Fruit fly (Drosophila melanogaster) whole organism, embryonic: Measurements from ENCODE around the gene CG11674.

Source experiments
- Asciz ChIP-seq: fragments of 200-800 bp; sonication (Bioruptor generic); optimal IDR thresholded peaks from 2 replicates; lab custom pipeline; 2017; ENCODE audit warnings: missing biosample characterization, mild to moderate bottlenecking, missing genetic modification characterization, missing genetic modification reagents
- B-H2 ChIP-seq: fragments of 200-800 bp; sonication (Bioruptor generic); optimal IDR thresholded peaks from 2 replicates; lab custom pipeline; 2018; ENCODE audit warnings: missing biosample characterization, mild to moderate bottlenecking, missing genetic modification characterization
- Bdp1 ChIP-seq: fragments of 200-800 bp; sonication (Bioruptor generic); optimal IDR thresholded peaks from 3 replicates; lab custom pipeline; 2016; ENCODE audit warnings: missing biosample characterization, missing genetic modification characterization
- C15 ChIP-seq: fragments of 200-800 bp; sonication (Bioruptor generic); IDR thresholded peaks from 3 replicates; pipeline ENCODE4 v1.3.6; 2022; ENCODE audit warnings: missing biosample characterization, missing genetic modification characterization
- CG12769 ChIP-seq: fragments of 200-800 bp; sonication (Bioruptor generic); optimal IDR thresholded peaks from 2 replicates; lab custom pipeline; 2019; ENCODE audit warnings: missing biosample characterization, mild to moderate bottlenecking, missing genetic modification characterization, moderate library complexity
- CG13123 ChIP-seq: fragments of 200-800 bp; sonication (Bioruptor generic); optimal IDR thresholded peaks from 2 replicates; lab custom pipeline; 2016; ENCODE audit warnings: missing biosample characterization, missing genetic modification characterization
- CG13287 ChIP-seq: fragments of 200-800 bp; sonication (Bioruptor generic); IDR thresholded peaks from 2 replicates; pipeline ENCODE4 v1.3.6; 2022; ENCODE audit warnings: missing biosample characterization, missing genetic modification characterization; ENCODE audit not compliant: partially characterized antibody
- CG13775 ChIP-seq: fragments of 200-800 bp; sonication (Bioruptor generic); optimal IDR thresholded peaks from 3 replicates; lab custom pipeline; 2017; ENCODE audit warnings: missing biosample characterization, mild to moderate bottlenecking, missing genetic modification characterization
- CG13894 ChIP-seq: fragments of 200-800 bp; sonication (Bioruptor generic); optimal IDR thresholded peaks from 3 replicates; lab custom pipeline; 2018; ENCODE audit warnings: missing biosample characterization, mild to moderate bottlenecking, missing genetic modification characterization, moderate library complexity
- CG14965 ChIP-seq: fragments of 200-800 bp; sonication (Bioruptor generic); optimal IDR thresholded peaks from 2 replicates; lab custom pipeline; 2016; ENCODE audit warnings: missing biosample characterization, missing genetic modification characterization, borderline replicate concordance
- CG16815 ChIP-seq: fragments of 200-800 bp; sonication (Bioruptor generic); optimal IDR thresholded peaks from 3 replicates; lab custom pipeline; 2017; ENCODE audit warnings: missing biosample characterization, mild to moderate bottlenecking, missing genetic modification characterization
- CG2678 ChIP-seq: fragments of 200-800 bp; sonication (Bioruptor generic); optimal IDR thresholded peaks from 3 replicates; lab custom pipeline; 2019; ENCODE audit warnings: missing biosample characterization, mild to moderate bottlenecking, missing genetic modification characterization, moderate library complexity
- CG32772 ChIP-seq: fragments of 200-800 bp; sonication (Bioruptor generic); IDR thresholded peaks from 2 replicates; pipeline ENCODE4 v1.3.6; 2022; ENCODE audit warnings: missing biosample characterization, missing genetic modification characterization
- CG34422 ChIP-seq: fragments of 200-800 bp; sonication (Bioruptor generic); IDR thresholded peaks from 3 replicates; pipeline ENCODE4 v1.3.6; 2022; ENCODE audit warnings: missing biosample characterization, missing genetic modification characterization
- CG9876 ChIP-seq: fragments of 200-800 bp; sonication (Bioruptor generic); optimal IDR thresholded peaks from 2 replicates; lab custom pipeline; 2016; ENCODE audit warnings: missing biosample characterization, missing genetic modification characterization
- CHES-1-like ChIP-seq: fragments of 200-800 bp; sonication (Bioruptor generic); optimal IDR thresholded peaks from 2 replicates; lab custom pipeline; 2016; ENCODE audit warnings: missing biosample characterization, missing genetic modification characterization
- Dbx ChIP-seq: fragments of 200-800 bp; sonication (Bioruptor generic); IDR thresholded peaks from 3 replicates; pipeline ENCODE4 v1.3.6; 2022; ENCODE audit warnings: missing biosample characterization, missing genetic modification characterization
- Dek ChIP-seq: fragments of 200-800 bp; sonication (Bioruptor generic); optimal IDR thresholded peaks from 3 replicates; lab custom pipeline; 2019; ENCODE audit warnings: missing biosample characterization, mild to moderate bottlenecking, missing genetic modification characterization, moderate library complexity
- Dip3 ChIP-seq: fragments of 200-800 bp; sonication (Bioruptor generic); optimal IDR thresholded peaks from 3 replicates; lab custom pipeline; 2016; ENCODE audit warnings: missing biosample characterization, missing genetic modification characterization
- Gsc ChIP-seq: fragments of 200-800 bp; sonication (Bioruptor generic); IDR thresholded peaks from 2 replicates; pipeline ENCODE4 v1.3.6; 2022; ENCODE audit warnings: missing biosample characterization, missing genetic modification characterization
- HLH3B ChIP-seq: fragments of 200-800 bp; sonication (Bioruptor generic); IDR thresholded peaks from 2 replicates; pipeline ENCODE4 v1.3.6; 2022; ENCODE audit warnings: missing biosample characterization, missing genetic modification characterization
- Hey ChIP-seq: fragments of 200-800 bp; sonication (Bioruptor generic); optimal IDR thresholded peaks from 3 replicates; lab custom pipeline; 2018; ENCODE audit warnings: missing biosample characterization, mild to moderate bottlenecking, missing genetic modification characterization
- HmgZ ChIP-seq: fragments of 200-800 bp; sonication (Bioruptor generic); optimal IDR thresholded peaks from 2 replicates; lab custom pipeline; 2018; ENCODE audit warnings: missing biosample characterization, mild to moderate bottlenecking, missing genetic modification characterization
- MESR4 ChIP-seq: fragments of 200-800 bp; sonication (Bioruptor generic); optimal IDR thresholded peaks from 2 replicates; lab custom pipeline; 2018; ENCODE audit warnings: missing biosample characterization, mild to moderate bottlenecking, missing genetic modification characterization, moderate library complexity
- Max ChIP-seq: fragments of 200-800 bp; sonication (Bioruptor generic); optimal IDR thresholded peaks from 2 replicates; lab custom pipeline; 2016; ENCODE audit warnings: missing biosample characterization, mild to moderate bottlenecking, missing genetic modification characterization
- Med ChIP-seq: fragments of 200-800 bp; sonication (Bioruptor generic); peaks from one replicate; lab custom pipeline; 2016; ENCODE audit warnings: missing biosample characterization, missing genetic modification characterization, mild to moderate bottlenecking, inconsistent platforms, moderate library complexity
- Mrtf ChIP-seq: fragments of 200-800 bp; sonication (Bioruptor generic); IDR thresholded peaks from 3 replicates; pipeline ENCODE4 v1.3.6; 2022; ENCODE audit warnings: missing biosample characterization, missing genetic modification characterization
- Myb ChIP-seq: fragments of 200-800 bp; sonication (Bioruptor generic); optimal IDR thresholded peaks from 2 replicates; lab custom pipeline; 2016; ENCODE audit warnings: missing biosample characterization, missing genetic modification characterization
- Rfx ChIP-seq: fragments of 200-800 bp; sonication (Bioruptor generic); IDR thresholded peaks from 2 replicates; pipeline ENCODE4 v1.3.6; 2022; ENCODE audit warnings: missing biosample characterization, missing genetic modification characterization
- Xrp1 ChIP-seq: fragments of 200-800 bp; sonication (Bioruptor generic); IDR thresholded peaks from 2 replicates; pipeline ENCODE4 v1.3.6; 2022; ENCODE audit warnings: missing biosample characterization, missing genetic modification characterization
- aop ChIP-seq: fragments of 200-800 bp; sonication (Bioruptor generic); IDR thresholded peaks from 2 replicates; pipeline ENCODE4 v1.3.6; 2022; ENCODE audit warnings: missing biosample characterization, missing genetic modification characterization
- bbx ChIP-seq: fragments of 200-800 bp; sonication (Bioruptor generic); IDR thresholded peaks from 2 replicates; pipeline ENCODE4 v1.3.6; 2022; ENCODE audit warnings: missing biosample characterization, missing genetic modification characterization; ENCODE audit not compliant: partially characterized antibody
- bigmax ChIP-seq: fragments of 200-800 bp; sonication (Bioruptor generic); optimal IDR thresholded peaks from 2 replicates; lab custom pipeline; 2018; ENCODE audit warnings: missing biosample characterization, mild to moderate bottlenecking, missing genetic modification characterization
- chinmo ChIP-seq: fragments of 200-800 bp; sonication (Bioruptor generic); IDR thresholded peaks from 4 replicates; pipeline ENCODE4 v1.3.6; 2022; ENCODE audit warnings: missing biosample characterization, missing genetic modification characterization; ENCODE audit not compliant: partially characterized antibody
- chm ChIP-seq: fragments of 200-800 bp; sonication (Bioruptor generic); IDR thresholded peaks from 2 replicates; pipeline ENCODE4 v1.3.6; 2022; ENCODE audit warnings: missing biosample characterization, missing genetic modification characterization
- chn ChIP-seq: fragments of 200-800 bp; sonication (Bioruptor generic); optimal IDR thresholded peaks from 2 replicates; lab custom pipeline; 2016; ENCODE audit warnings: missing biosample characterization, missing genetic modification characterization
- dati ChIP-seq: fragments of 200-800 bp; sonication (Bioruptor generic); IDR thresholded peaks from 2 replicates; pipeline ENCODE4 v1.3.6; 2022; ENCODE audit warnings: missing biosample characterization, missing genetic modification characterization
- fu2 ChIP-seq: fragments of 200-800 bp; sonication (Bioruptor generic); optimal IDR thresholded peaks from 2 replicates; lab custom pipeline; 2016; ENCODE audit warnings: missing biosample characterization, missing genetic modification characterization
- ken ChIP-seq: fragments of 200-800 bp; sonication (Bioruptor generic); IDR thresholded peaks from 3 replicates; pipeline ENCODE4 v1.3.6; 2022; ENCODE audit warnings: missing biosample characterization, missing genetic modification characterization
- onecut ChIP-seq: fragments of 200-800 bp; sonication (Bioruptor generic); IDR thresholded peaks from 2 replicates; pipeline ENCODE4 v1.3.6; 2022; ENCODE audit warnings: missing biosample characterization, missing genetic modification characterization
- org-1 ChIP-seq: fragments of 200-800 bp; sonication (Bioruptor generic); optimal IDR thresholded peaks from 2 replicates; lab custom pipeline; 2017; ENCODE audit warnings: missing biosample characterization, missing genetic modification characterization
- p53 ChIP-seq: fragments of 200-800 bp; sonication (Bioruptor generic); optimal IDR thresholded peaks from 2 replicates; lab custom pipeline; 2016; ENCODE audit warnings: missing biosample characterization, missing genetic modification characterization
- pan ChIP-seq, 4 experiments: fragments of >200 bp in 3 of 4; fragments of 200-800 bp in 1 of 4; sonication (Bioruptor generic) in 1 of 4; optimal IDR thresholded peaks in 3 of 4; IDR thresholded peaks in 1 of 4; 2 replicates each; pipeline versions ENCODE4 v1.3.6 to Lab custom; 2017 to 2022; ENCODE audit warnings: missing biosample characterization in 2 of 4, missing genetic modification characterization in 2 of 4, mixed read lengths in 1 of 4
- pfk ChIP-seq: fragments of 200-800 bp; sonication (Bioruptor generic); optimal IDR thresholded peaks from 2 replicates; lab custom pipeline; 2018; ENCODE audit warnings: missing biosample characterization, mild to moderate bottlenecking, missing genetic modification characterization, moderate library complexity
- pros ChIP-seq: fragments of 200-800 bp; sonication (Bioruptor generic); optimal IDR thresholded peaks from 3 replicates; lab custom pipeline; 2019; ENCODE audit warnings: missing biosample characterization, mild to moderate bottlenecking, missing genetic modification characterization, moderate library complexity
- sisA ChIP-seq: fragments of 200-800 bp; sonication (Bioruptor generic); IDR thresholded peaks from 2 replicates; pipeline ENCODE4 v1.3.6; 2022; ENCODE audit warnings: missing biosample characterization, missing genetic modification characterization
- so ChIP-seq: fragments of 200-800 bp; sonication (Bioruptor generic); IDR thresholded peaks from 3 replicates; pipeline ENCODE4 v1.3.6; 2022; ENCODE audit warnings: missing biosample characterization, missing genetic modification characterization
- sr ChIP-seq: fragments of 200-800 bp; sonication (Bioruptor generic); IDR thresholded peaks from 3 replicates; pipeline ENCODE4 v1.3.6; 2022; ENCODE audit warnings: missing biosample characterization, missing genetic modification characterization
- ttk ChIP-seq: fragments of 200-800 bp; sonication (Bioruptor generic); IDR thresholded peaks from 2 replicates; pipeline ENCODE4 v2.1.2; 2022; ENCODE audit warnings: missing biosample characterization, missing genetic modification characterization
- wdn ChIP-seq: fragments of 200-800 bp; sonication (Bioruptor generic); IDR thresholded peaks from 2 replicates; pipeline ENCODE4 v1.3.6; 2022; ENCODE audit warnings: missing biosample characterization, missing genetic modification characterization
- yki ChIP-seq: fragments of >200 bp; optimal IDR thresholded peaks from 3 replicates; lab custom pipeline; 2018

The CG11674 gene

DNA sequence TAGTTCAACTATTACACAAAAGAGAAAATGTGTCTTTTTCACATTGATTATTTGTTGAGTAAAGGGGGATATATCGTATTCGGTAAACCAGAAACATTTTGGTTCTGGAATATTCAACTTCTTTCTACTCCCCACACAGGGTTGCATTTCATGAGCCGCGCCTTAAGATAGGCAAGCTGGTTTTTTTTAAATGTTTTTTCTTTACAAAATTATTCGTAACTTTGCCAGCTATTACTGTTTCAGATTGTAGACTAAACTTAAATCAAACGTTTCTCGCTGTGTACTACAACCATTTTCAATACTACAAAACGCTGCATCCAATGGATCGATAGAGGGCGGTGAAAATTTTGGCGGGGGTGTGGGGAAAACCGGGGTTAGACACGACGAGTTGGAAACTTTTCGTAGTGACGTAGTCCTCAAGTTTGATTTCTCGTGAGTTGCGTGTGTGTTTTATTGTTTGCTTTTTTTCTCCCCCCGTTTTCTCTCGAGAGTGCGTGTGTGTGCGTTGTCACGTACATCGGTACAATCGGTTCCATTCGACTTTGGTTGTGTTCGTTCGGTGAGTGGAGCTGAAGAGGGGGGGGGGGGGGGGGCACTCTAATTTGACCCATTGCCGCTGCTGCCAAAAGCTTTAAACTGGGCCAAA lies 12.0 kb downstream of the CG11674 start (continued):
- no peak for TF ChIP-seq chm
- no peak; the same call in 1 of the 2 replicates for TF ChIP-seq sisA (GFP tag; lab: Robert Waterston, UW)
- TF ChIP-seq p53 (GFP tag; lab: Kevin White, UChicago), result no peak
- TF ChIP-seq Bdp1 (GFP tag; lab: Kevin White, UChicago), result no peak
- TF ChIP-seq CG13894 (tag; lab: Kevin White, UChicago), result peak; percentile 49
- 0 out of 4 replicates have a peak, but pooled peaks have one; percentile 63 for TF ChIP-seq chinmo (GFP tag; lab: Robert Waterston, UW)
- no peak for TF ChIP-seq bigmax (GFP tag; lab: Kevin White, UChicago)
- no peak for TF ChIP-seq pan (optimal IDR thresholded peaks at IDR 0.05; lab: Kevin White, UChicago)
- TF ChIP-seq pan (GFP tag; optimal IDR thresholded peaks at IDR 0.05 in 1 of 2, IDR thresholded peaks at IDR 0.05 in 1 of 2), result no peak
- no peak for TF ChIP-seq C15 (GFP tag; lab: Robert Waterston, UW)
- TF ChIP-seq ttk (GFP tag; lab: Robert Waterston, UW), result 0 out of 2 replicates have a peak, but pooled peaks have one; percentile 18
- no peak for TF ChIP-seq org-1 (GFP tag; lab: Kevin White, UChicago)
- no peak for TF ChIP-seq CG13287
- TF ChIP-seq CG16815 (GFP tag; lab: Kevin White, UChicago), result no peak
- no peak for TF ChIP-seq Hey (tag; lab: Kevin White, UChicago)
- no peak for TF ChIP-seq pfk (GFP tag; lab: Kevin White, UChicago)
- peak; percentile 10 for TF ChIP-seq CHES-1-like (GFP tag; lab: Kevin White, UChicago)
- TF ChIP-seq Asciz (GFP tag; lab: Kevin White, UChicago), result no peak
- TF ChIP-seq Rfx (GFP tag; lab: Robert Waterston, UW), result peak; percentile 52
- TF ChIP-seq Dek (tag; lab: Kevin White, UChicago), result peak; percentile 24
- TF ChIP-seq CG13775 (GFP tag; lab: Kevin White, UChicago), result no peak
- no peak for TF ChIP-seq Gsc (GFP tag; lab: Robert Waterston, UW)
- no peak for TF ChIP-seq CG13123 (GFP tag; lab: Kevin White, UChicago)
- TF ChIP-seq CG14965 (GFP tag; lab: Kevin White, UChicago), result no peak
- peak; percentile 89 for TF ChIP-seq onecut (GFP tag; lab: Robert Waterston, UW)
- no peak for TF ChIP-seq B-H2
- peak; percentile 76 for TF ChIP-seq Med
- 0 out of 3 replicates have a peak, but pooled peaks have one; percentile 14 for TF ChIP-seq Dbx (GFP tag; lab: Robert Waterston, UW)
- TF ChIP-seq HLH3B (GFP tag; lab: Robert Waterston, UW), result peak; percentile 36; the same call in 1 of the 2 replicates
- TF ChIP-seq sr (GFP tag; lab: Robert Waterston, UW), result no peak
- no peak for TF ChIP-seq ken
- TF ChIP-seq chn (GFP tag; lab: Kevin White, UChicago), result no peak
- no peak for TF ChIP-seq pros (GFP tag; lab: Kevin White, UChicago)
- TF ChIP-seq CG9876 (GFP tag; lab: Kevin White, UChicago), result no peak
- TF ChIP-seq Xrp1 (GFP tag; lab: Robert Waterston, UW), result peak; percentile 55
- no peak for TF ChIP-seq CG32772 (GFP tag; lab: Robert Waterston, UW)
- no peak for TF ChIP-seq Mrtf (GFP tag; lab: Robert Waterston, UW)
- no peak for TF ChIP-seq yki
- no peak for TF ChIP-seq Dip3 (GFP tag; lab: Kevin White, UChicago)
- TF ChIP-seq wdn (GFP tag; lab: Robert Waterston, UW), result no peak
- TF ChIP-seq CG12769 (tag; lab: Kevin White, UChicago), result peak; percentile 26
- no peak for TF ChIP-seq fu2 (GFP tag; lab: Kevin White, UChicago)
- TF ChIP-seq HmgZ (tag; lab: Kevin White, UChicago), result no peak
- no peak for TF ChIP-seq so (GFP tag; lab: Robert Waterston, UW)
- no peak for TF ChIP-seq CG34422
- peak; percentile 25 for TF ChIP-seq Myb (GFP tag; lab: Kevin White, UChicago)
- no peak for TF ChIP-seq MESR4
- peak; percentile 56 for TF ChIP-seq CG2678
- TF ChIP-seq aop (GFP tag; lab: Robert Waterston, UW), result no peak
- no peak for TF ChIP-seq Max (GFP tag; lab: Kevin White, UChicago)
- no peak for TF ChIP-seq bbx (GFP tag; lab: Robert Waterston, UW)
- TF ChIP-seq dati (GFP tag; lab: Robert Waterston, UW), result no peak
